Fruit fly (Drosophila melanogaster): ENCODE results near the gene rdgB.

The rdgB gene

DNA sequence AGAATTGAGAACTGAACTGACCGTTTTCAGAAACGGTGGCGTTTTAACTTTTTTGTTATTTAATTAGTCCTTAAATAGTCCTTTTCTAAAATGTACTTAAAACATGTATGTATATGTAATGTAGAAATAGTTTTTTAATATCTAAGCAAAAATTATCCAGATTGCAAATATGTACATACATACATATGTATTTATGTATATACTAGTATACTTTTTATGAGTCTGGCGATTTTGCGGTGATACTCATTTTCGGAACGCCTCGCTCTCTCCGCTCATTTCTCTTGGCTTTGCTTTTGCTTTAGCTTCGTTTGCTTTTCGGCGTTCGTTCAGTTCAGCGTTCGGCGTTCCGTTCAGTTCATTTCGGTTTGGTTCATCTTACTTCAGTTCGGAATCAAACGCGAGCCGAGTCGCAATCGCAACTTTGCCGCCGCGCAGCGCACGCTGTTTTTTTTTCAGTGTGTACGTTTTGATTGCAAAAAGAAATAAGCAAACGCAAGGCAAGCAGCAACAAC lies at the start of gene rdgB (continued):
- TF ChIP-seq gsb (GFP tag; IDR thresholded peaks at IDR 0.05) (no peak), sc (optimal IDR thresholded peaks at IDR 0.05) (no peak), sc (GFP tag; optimal IDR thresholded peaks at IDR 0.05) (peak; percentile 60), Sin3A (optimal IDR thresholded peaks at IDR 0.05) (no peak), ash1 (GFP tag; optimal IDR thresholded peaks at IDR 0.05) (no peak), wek (GFP tag; optimal IDR thresholded peaks at IDR 0.05) (no peak), Sox102F (GFP tag; optimal IDR thresholded peaks at IDR 0.05) (peak; percentile 84), CG9797 (GFP tag; optimal IDR thresholded peaks at IDR 0.05) (no peak), Side (GFP tag; optimal IDR thresholded peaks at IDR 0.05) (no peak), Kr (GFP tag; optimal IDR thresholded peaks at IDR 0.05) (no peak), E2f2 (GFP tag; IDR thresholded peaks at IDR 0.05) (peak; percentile 44; the same call in 1 of the 2 replicates), H15 (GFP tag; IDR thresholded peaks at IDR 0.05) (0 out of 3 replicates have a peak, but pooled peaks have one; percentile 40), D19A (tag; optimal IDR thresholded peaks at IDR 0.05) (peak; percentile 60), HHEX (GFP tag; optimal IDR thresholded peaks at IDR 0.05) (peak; percentile 82), MTF-1 (GFP tag; optimal IDR thresholded peaks at IDR 0.05; ENCODE audit: borderline replicate concordance) (peak; percentile 7), Gsc (GFP tag; IDR thresholded peaks at IDR 0.05) (0 out of 2 replicates have a peak, but pooled peaks have one; percentile 29), trh (GFP tag; optimal IDR thresholded peaks at IDR 0.05) (peak; percentile 39), CG9215 (GFP tag; IDR thresholded peaks at IDR 0.05) (peak; percentile 81), toy (GFP tag; IDR thresholded peaks at IDR 0.05) (0 out of 2 replicates have a peak, but pooled peaks have one; percentile 33), CG10979 (tag; optimal IDR thresholded peaks at IDR 0.05) (peak; percentile 81), Lpt (GFP tag; optimal IDR thresholded peaks at IDR 0.05) (no peak), inv (GFP tag; IDR thresholded peaks at IDR 0.05; ENCODE audit: partially characterized antibody) (no peak), CG7928 (GFP tag; optimal IDR thresholded peaks at IDR 0.05) (peak; percentile 9), Nf-YB (GFP tag; optimal IDR thresholded peaks at IDR 0.05) (peak; percentile 56), sug (tag; optimal IDR thresholded peaks at IDR 0.05) (peak; percentile 85), vfl (GFP tag; optimal IDR thresholded peaks at IDR 0.05) (peak; percentile 32), Max (GFP tag; optimal IDR thresholded peaks at IDR 0.05) (peak; percentile 48), CG3838 (GFP tag; optimal IDR thresholded peaks at IDR 0.05) (no peak), tio (GFP tag; optimal IDR thresholded peaks at IDR 0.05) (peak; percentile 67), CG4707 (GFP tag; optimal IDR thresholded peaks at IDR 0.05) (no peak), insv (GFP tag; optimal IDR thresholded peaks at IDR 0.05) (peak in 1 of 2 experiments; percentile 39), Tbp (GFP tag; optimal IDR thresholded peaks at IDR 0.05) (no peak), CG6683 (GFP tag; optimal IDR thresholded peaks at IDR 0.05) (peak; percentile 31), CG18262 (tag; optimal IDR thresholded peaks at IDR 0.05) (peak; percentile 83), tin (GFP tag; optimal IDR thresholded peaks at IDR 0.05) (peak; percentile 61), CoRest (tag; optimal IDR thresholded peaks at IDR 0.05) (peak; percentile 91), Bdp1 (GFP tag; optimal IDR thresholded peaks at IDR 0.05) (peak; percentile 10), cad (GFP tag; optimal IDR thresholded peaks at IDR 0.05) (no peak), Dip3 (GFP tag; optimal IDR thresholded peaks at IDR 0.05) (peak; percentile 42), CG6765 (GFP tag; optimal IDR thresholded peaks at IDR 0.05) (peak; percentile 78), CG14965 (GFP tag; optimal IDR thresholded peaks at IDR 0.05; ENCODE audit: borderline replicate concordance) (no peak), onecut (GFP tag; IDR thresholded peaks at IDR 0.05) (peak; percentile 55), HLHmδ (GFP tag; optimal IDR thresholded peaks at IDR 0.05) (no peak), E2f1 (GFP tag; IDR thresholded peaks at IDR 0.05) (peak; percentile 76), CG4854 (GFP tag; optimal IDR thresholded peaks at IDR 0.05) (peak; percentile 40), ttk (GFP tag; IDR thresholded peaks at IDR 0.05) (peak; percentile 70), run (tag; optimal IDR thresholded peaks at IDR 0.05) (peak; percentile 68), Atf-2 (GFP tag; optimal IDR thresholded peaks at IDR 0.05) (peak; percentile 21), ERR (GFP tag; optimal IDR thresholded peaks at IDR 0.05) (no peak), NK7.1 (GFP tag; optimal IDR thresholded peaks at IDR 0.05) (no peak), tx (GFP tag; optimal IDR thresholded peaks at IDR 0.05) (no peak)
